Worm (Caenorhabditis elegans) whole organism, L4 larva: ENCODE results near the gene ccm-2.

Experiments used
- F37D6.2 ChIP-seq: sonication (generic microtip); optimal IDR thresholded peaks from 2 replicates; lab custom pipeline; 2016; ENCODE audit warnings: mild to moderate bottlenecking, missing genetic modification characterization, missing compliant biosample characterization
- ama-1 ChIP-seq: fragments of 150-350 bp; optimal IDR thresholded peaks from 2 replicates; lab custom pipeline; 2014; ENCODE audit warnings: inconsistent platforms, mixed read lengths
- ceh-82 ChIP-seq: sonication (generic microtip); optimal IDR thresholded peaks from 2 replicates; lab custom pipeline; 2017; ENCODE audit warnings: missing biosample characterization, missing genetic modification characterization
- ctbp-1 ChIP-seq: fragments of 200-800 bp; sonication (Bioruptor generic); IDR thresholded peaks from 2 replicates; pipeline ENCODE4 v1.3.6; 2022; ENCODE audit warnings: missing genetic modification reagents, missing genetic modification characterization, missing compliant biosample characterization
- egl-27 ChIP-seq: sonication (generic microtip); optimal IDR thresholded peaks from 3 replicates; lab custom pipeline; 2017; ENCODE audit warnings: missing biosample characterization, missing genetic modification reagents, missing genetic modification characterization
- madf-9 ChIP-seq: fragments of 200-800 bp; sonication (Bioruptor generic); conservative IDR thresholded peaks from 2 replicates; pipeline ENCODE4 v1.3.6; 2022; ENCODE audit warnings: missing genetic modification reagents, missing genetic modification characterization, missing compliant biosample characterization
- nhr-11 ChIP-seq: fragments of 150-350 bp; optimal IDR thresholded peaks from 2 replicates; lab custom pipeline; 2014; ENCODE audit warnings: missing biosample characterization, missing genetic modification characterization
- php-3 ChIP-seq: fragments of 200-800 bp; sonication (Bioruptor generic); IDR thresholded peaks from 2 replicates; pipeline ENCODE4 v1.3.6; 2022; ENCODE audit warnings: missing genetic modification reagents, missing genetic modification characterization, missing compliant biosample characterization
- skn-1 ChIP-seq: fragments of 150-350 bp; optimal IDR thresholded peaks from 2 replicates; lab custom pipeline; 2014; ENCODE audit warnings: missing biosample characterization, missing genetic modification characterization
- snpc-1.2 ChIP-seq: fragments of 200-800 bp; sonication (Bioruptor generic); IDR thresholded peaks from 2 replicates; pipeline ENCODE4 v1.3.6; 2022; ENCODE audit warnings: missing genetic modification reagents, missing genetic modification characterization, missing compliant biosample characterization
- zag-1 ChIP-seq: fragments of 150-350 bp; optimal IDR thresholded peaks from 2 replicates; lab custom pipeline; 2014; ENCODE audit warnings: missing biosample characterization, missing genetic modification characterization
- ztf-11 ChIP-seq: fragments of 150-350 bp; optimal IDR thresholded peaks from 2 replicates; lab custom pipeline; 2014; ENCODE audit warnings: missing biosample characterization, missing genetic modification characterization

- TF ChIP-seq php-3 (GFP tag; lab: Robert Waterston, UW) (no peak), snpc-1.2 (GFP tag; lab: Robert Waterston, UW) (no peak), madf-9 (GFP tag; lab: Robert Waterston, UW) (no peak), F37D6.2 (no peak), nhr-11 (no peak), ama-1 (lab: Kevin White, UChicago) (no peak), egl-27 (tag; lab: Kevin White, UChicago) (no peak), skn-1 (tag; lab: Kevin White, UChicago) (no peak), zag-1 (tag; lab: Kevin White, UChicago) (no peak), ceh-82 (no peak), ztf-11 (tag; lab: Kevin White, UChicago) (no peak), ctbp-1 (no peak)
Measured at ce11 chrIV:1862655-1863054, 28.2 kb downstream of the ccm-2 start.
